Worm (Caenorhabditis elegans) whole organism, young adult: ENCODE results near the gene M01E10.3.

Experiments
- B0035.1 ChIP-seq: sonication (generic microtip); optimal IDR thresholded peaks from 2 replicates; lab custom pipeline; 2016; ENCODE audit warnings: missing genetic modification characterization, mild to moderate bottlenecking, missing compliant biosample characterization, missing genotype, missing genetic modification reagents
- D2030.7 ChIP-seq: fragments of 200-800 bp; sonication (Bioruptor generic); IDR thresholded peaks from 2 replicates; pipeline ENCODE4 v1.3.6; 2022; ENCODE audit warnings: missing genetic modification reagents, missing genetic modification characterization, missing compliant biosample characterization
- F33H1.4 ChIP-seq: fragments of 200-800 bp; sonication (Bioruptor generic); IDR thresholded peaks from 2 replicates; pipeline ENCODE4 v1.3.6; 2022; ENCODE audit warnings: missing genetic modification reagents, missing genetic modification characterization, missing compliant biosample characterization
- F37B4.10 ChIP-seq: fragments of 200-800 bp; sonication (Bioruptor generic); IDR thresholded peaks from 2 replicates; pipeline ENCODE4 v1.3.6; 2022; ENCODE audit warnings: missing genetic modification characterization, missing compliant biosample characterization
- F39B2.1 ChIP-seq: fragments of 200-800 bp; sonication (Bioruptor generic); IDR thresholded peaks from 2 replicates; pipeline ENCODE4 v1.3.6; 2022; ENCODE audit warnings: missing genetic modification reagents, missing genetic modification characterization, missing compliant biosample characterization
- F52B5.7 ChIP-seq: sonication (generic microtip); optimal IDR thresholded peaks from 2 replicates; lab custom pipeline; 2016; ENCODE audit warnings: mild to moderate bottlenecking, missing genetic modification characterization, missing compliant biosample characterization
- F57A8.1 ChIP-seq: fragments of 200-800 bp; sonication (Bioruptor generic); optimal IDR thresholded peaks from 2 replicates; lab custom pipeline; 2018; ENCODE audit warnings: mild to moderate bottlenecking, missing genetic modification characterization, moderate library complexity, missing compliant biosample characterization
- T07F8.4 ChIP-seq: sonication (generic microtip); optimal IDR thresholded peaks from 2 replicates; lab custom pipeline; 2016; ENCODE audit warnings: mild to moderate bottlenecking, missing genetic modification characterization, moderate library complexity, missing compliant biosample characterization
- T26A5.8 ChIP-seq: sonication (generic microtip); optimal IDR thresholded peaks from 2 replicates; lab custom pipeline; 2016; ENCODE audit warnings: missing genetic modification characterization, missing compliant biosample characterization
- Y56A3A.18 ChIP-seq: fragments of 200-800 bp; sonication (Bioruptor generic); IDR thresholded peaks from 2 replicates; pipeline ENCODE4 v1.3.6; 2022; ENCODE audit warnings: missing genetic modification reagents, missing genetic modification characterization, missing compliant biosample characterization
- ZK185.1 ChIP-seq: sonication (generic microtip); optimal IDR thresholded peaks from 2 replicates; lab custom pipeline; 2016; ENCODE audit warnings: mild to moderate bottlenecking, missing genetic modification characterization, missing compliant biosample characterization; ENCODE audit not compliant: poor library complexity, severe bottlenecking
- aptf-2 ChIP-seq: fragments of 200-800 bp; sonication (Bioruptor generic); conservative IDR thresholded peaks from 2 replicates; pipeline ENCODE4 v1.3.6; 2022; ENCODE audit warnings: missing genetic modification reagents, missing genetic modification characterization, missing compliant biosample characterization
- aptf-3 ChIP-seq: fragments of 200-800 bp; sonication (Bioruptor generic); IDR thresholded peaks from 2 replicates; pipeline ENCODE4 v1.3.6; 2022; ENCODE audit warnings: missing genetic modification characterization, missing compliant biosample characterization
- attf-3 ChIP-seq: fragments of 200-800 bp; sonication (Bioruptor generic); conservative IDR thresholded peaks from 2 replicates; pipeline ENCODE4 v1.3.6; 2022; ENCODE audit warnings: missing genetic modification reagents, missing genetic modification characterization, missing compliant biosample characterization
- bed-1 ChIP-seq: fragments of 200-800 bp; sonication (Bioruptor generic); IDR thresholded peaks from 2 replicates; pipeline ENCODE4 v1.3.6; 2022; ENCODE audit warnings: missing genetic modification reagents, missing genetic modification characterization, missing compliant biosample characterization
- cebp-1 ChIP-seq, 2 experiments: fragments of 200-800 bp in 1 of 2; sonication (Bioruptor generic) in 1 of 2; sonication (generic microtip) in 1 of 2; IDR thresholded peaks in 1 of 2; optimal IDR thresholded peaks in 1 of 2; 2 replicates each; pipeline versions ENCODE4 v1.3.6 to Lab custom; 2017 to 2022; ENCODE audit warnings: missing compliant biosample characterization in 2 of 2, missing genetic modification characterization in 2 of 2, mild to moderate bottlenecking in 1 of 2, missing genetic modification reagents in 1 of 2, moderate library complexity in 1 of 2
- ceh-100 ChIP-seq: fragments of 200-800 bp; sonication (Bioruptor generic); IDR thresholded peaks from 2 replicates; pipeline ENCODE4 v1.3.6; 2022; ENCODE audit warnings: missing genetic modification reagents, missing genetic modification characterization, missing compliant biosample characterization
- ceh-40 ChIP-seq: fragments of 200-800 bp; sonication (Bioruptor generic); IDR thresholded peaks from 2 replicates; pipeline ENCODE4 v1.3.6; 2022; ENCODE audit warnings: missing genetic modification characterization, missing compliant biosample characterization
- ceh-91 ChIP-seq: fragments of 200-800 bp; sonication (Bioruptor generic); IDR thresholded peaks from 2 replicates; pipeline ENCODE4 v1.3.6; 2022; ENCODE audit warnings: missing genetic modification reagents, missing genetic modification characterization, missing compliant biosample characterization
- die-1 ChIP-seq: sonication (generic microtip); optimal IDR thresholded peaks from 2 replicates; lab custom pipeline; 2016; ENCODE audit warnings: missing genotype, mild to moderate bottlenecking, missing genetic modification characterization, missing compliant biosample characterization
- dox-1 ChIP-seq: fragments of 200-800 bp; sonication (Bioruptor generic); IDR thresholded peaks from 2 replicates; pipeline ENCODE4 v1.3.6; 2022; ENCODE audit warnings: missing genetic modification reagents, missing genetic modification characterization, missing compliant biosample characterization
- dpl-1 ChIP-seq: fragments of 150-350 bp; optimal IDR thresholded peaks from 2 replicates; lab custom pipeline; 2014; ENCODE audit warnings: missing biosample characterization, missing genetic modification reagents, missing genetic modification characterization
- fkh-3 ChIP-seq: sonication (generic microtip); optimal IDR thresholded peaks from 2 replicates; lab custom pipeline; 2016; ENCODE audit warnings: mild to moderate bottlenecking, missing genetic modification characterization, missing compliant biosample characterization
- hmg-1.2 ChIP-seq: fragments of 200-800 bp; sonication (Bioruptor generic); IDR thresholded peaks from 2 replicates; pipeline ENCODE4 v1.3.6; 2022; ENCODE audit warnings: missing genetic modification reagents, missing genetic modification characterization, missing compliant biosample characterization
- hsf-1 ChIP-seq: fragments of 200-800 bp; sonication (Bioruptor generic); IDR thresholded peaks from 2 replicates; pipeline ENCODE4 v1.3.6; 2022; ENCODE audit warnings: missing genetic modification reagents, missing genetic modification characterization, missing compliant biosample characterization
- lin-40 ChIP-seq: sonication (generic microtip); optimal IDR thresholded peaks from 2 replicates; lab custom pipeline; 2016; ENCODE audit warnings: missing genetic modification characterization, mild to moderate bottlenecking, missing compliant biosample characterization, missing genotype, missing genetic modification reagents
- lin-54 ChIP-seq: fragments of 200-800 bp; sonication (Bioruptor generic); optimal IDR thresholded peaks from 2 replicates; lab custom pipeline; 2018; ENCODE audit warnings: mild to moderate bottlenecking, missing genetic modification characterization, missing compliant biosample characterization
- madf-10 ChIP-seq: sonication (generic microtip); optimal IDR thresholded peaks from 2 replicates; lab custom pipeline; 2016; ENCODE audit warnings: mild to moderate bottlenecking, missing genetic modification characterization, missing compliant biosample characterization
- madf-6 ChIP-seq: fragments of 200-800 bp; sonication (Bioruptor generic); IDR thresholded peaks from 2 replicates; pipeline ENCODE4 v1.3.6; 2022; ENCODE audit warnings: missing genetic modification reagents, missing genetic modification characterization, missing compliant biosample characterization
- mcd-1 ChIP-seq: fragments of 200-800 bp; sonication (Bioruptor generic); IDR thresholded peaks from 2 replicates; pipeline ENCODE4 v1.3.6; 2022; ENCODE audit warnings: missing genetic modification reagents, missing genetic modification characterization, missing compliant biosample characterization
- mxl-1 ChIP-seq: sonication (generic microtip); optimal IDR thresholded peaks from 2 replicates; lab custom pipeline; 2016; ENCODE audit warnings: missing genetic modification characterization, missing compliant biosample characterization
- nfya-2 ChIP-seq: fragments of 200-800 bp; sonication (Bioruptor generic); IDR thresholded peaks from 2 replicates; pipeline ENCODE4 v1.3.6; 2022; ENCODE audit warnings: missing genetic modification reagents, missing genetic modification characterization, missing compliant biosample characterization
- nfyb-1 ChIP-seq: fragments of 200-800 bp; sonication (Bioruptor generic); IDR thresholded peaks from 2 replicates; pipeline ENCODE4 v1.3.6; 2022; ENCODE audit warnings: missing genetic modification reagents, missing genetic modification characterization, missing compliant biosample characterization
- nhr-179 ChIP-seq: sonication (generic microtip); optimal IDR thresholded peaks from 2 replicates; lab custom pipeline; 2016; ENCODE audit warnings: mild to moderate bottlenecking, missing genetic modification characterization, missing compliant biosample characterization
- nhr-80 ChIP-seq: sonication (generic microtip); optimal IDR thresholded peaks from 2 replicates; lab custom pipeline; 2016; ENCODE audit warnings: missing genetic modification characterization, missing compliant biosample characterization
- pbrm-1 ChIP-seq: fragments of 200-800 bp; sonication (Bioruptor generic); IDR thresholded peaks from 2 replicates; pipeline ENCODE4 v1.3.6; 2022; ENCODE audit warnings: missing genetic modification reagents, missing genetic modification characterization, missing compliant biosample characterization
- pha-4 ChIP-seq: fragments of 150-350 bp; sonication (generic microtip); optimal IDR thresholded peaks from 2 replicates; lab custom pipeline; 2014; ENCODE audit warnings: missing biosample characterization, missing genetic modification reagents, missing genetic modification characterization
- rcor-1 ChIP-seq: fragments of 200-800 bp; sonication (Bioruptor generic); IDR thresholded peaks from 2 replicates; pipeline ENCODE4 v1.3.6; 2022; ENCODE audit warnings: missing genetic modification reagents, missing genetic modification characterization, missing compliant biosample characterization
- snpc-1.1 ChIP-seq: sonication (generic microtip); optimal IDR thresholded peaks from 2 replicates; lab custom pipeline; 2017; ENCODE audit warnings: missing genetic modification characterization, mild to moderate bottlenecking, missing compliant biosample characterization, antibody characterized with exemption, moderate library complexity, missing genotype, missing genetic modification reagents; ENCODE audit not compliant: insufficient read depth
- tbp1 ChIP-seq: fragments of 200-800 bp; sonication (Bioruptor generic); optimal IDR thresholded peaks from 2 replicates; lab custom pipeline; 2018; ENCODE audit warnings: mild to moderate bottlenecking, missing genetic modification characterization, missing compliant biosample characterization
- tlf-1 ChIP-seq: fragments of 200-800 bp; sonication (Bioruptor generic); optimal IDR thresholded peaks from 2 replicates; lab custom pipeline; 2018; ENCODE audit warnings: mild to moderate bottlenecking, missing genetic modification characterization, missing compliant biosample characterization
- xnd-1 ChIP-seq: sonication (generic microtip); optimal IDR thresholded peaks from 2 replicates; lab custom pipeline; 2016; ENCODE audit warnings: missing genotype, missing genetic modification reagents, missing genetic modification characterization, missing compliant biosample characterization
- zfh-2 ChIP-seq: fragments of 200-800 bp; sonication (Bioruptor generic); conservative IDR thresholded peaks from 2 replicates; pipeline ENCODE4 v1.3.6; 2022; ENCODE audit warnings: missing genetic modification reagents, missing genetic modification characterization, missing compliant biosample characterization
- zim-3 ChIP-seq: sonication (generic microtip); optimal IDR thresholded peaks from 2 replicates; lab custom pipeline; 2017; ENCODE audit warnings: mild to moderate bottlenecking, missing genetic modification characterization, moderate library complexity, missing compliant biosample characterization
- ztf-26 ChIP-seq: sonication (generic microtip); optimal IDR thresholded peaks from 2 replicates; lab custom pipeline; 2017; ENCODE audit warnings: missing genetic modification characterization, missing compliant biosample characterization
- ztf-28 ChIP-seq: fragments of 200-800 bp; sonication (Bioruptor generic); IDR thresholded peaks from 2 replicates; pipeline ENCODE4 v1.3.6; 2022; ENCODE audit warnings: missing genetic modification reagents, missing genetic modification characterization, missing compliant biosample characterization

The M01E10.3 gene

ce11 chrIII:2090695-2091094, 36.7 kb upstream of the M01E10.3 start (continued):
- TF ChIP-seq nhr-179 (tag; lab: Kevin White, UChicago): no peak
- TF ChIP-seq pha-4: peak; percentile 36
- no peak for TF ChIP-seq D2030.7 (GFP tag; lab: Robert Waterston, UW)
- TF ChIP-seq F33H1.4 (GFP tag; lab: Robert Waterston, UW): no peak
- TF ChIP-seq madf-10 (tag; lab: Kevin White, UChicago): no peak
- no peak for TF ChIP-seq mxl-1 (tag; lab: Kevin White, UChicago)
- TF ChIP-seq pbrm-1: 0 out of 2 replicates have a peak, but pooled peaks have one; percentile 10
- no peak for TF ChIP-seq F57A8.1
- TF ChIP-seq tlf-1: peak; percentile 18
- no peak for TF ChIP-seq F39B2.1 (GFP tag; lab: Robert Waterston, UW)
- TF ChIP-seq hmg-1.2 (GFP tag; lab: Robert Waterston, UW): peak; percentile 78
- TF ChIP-seq T07F8.4 (tag; lab: Kevin White, UChicago): no peak
- no peak for TF ChIP-seq F52B5.7 (tag; lab: Kevin White, UChicago)
- no peak for TF ChIP-seq aptf-2 (GFP tag; lab: Robert Waterston, UW)
- TF ChIP-seq lin-54 (GFP tag; lab: Kevin White, UChicago): peak; percentile 7
- TF ChIP-seq zim-3 (tag; lab: Kevin White, UChicago): no peak
- TF ChIP-seq tbp1 (GFP tag; lab: Kevin White, UChicago): peak; percentile 9
- no peak for TF ChIP-seq Y56A3A.18
- no peak for TF ChIP-seq madf-6
- no peak for TF ChIP-seq B0035.1 (tag; lab: Kevin White, UChicago)
- no peak for TF ChIP-seq attf-3 (GFP tag; lab: Robert Waterston, UW)
- peak; percentile 46 for TF ChIP-seq ztf-26 (tag; lab: Kevin White, UChicago)
- TF ChIP-seq ceh-100 (GFP tag; lab: Robert Waterston, UW): no peak
- no peak for TF ChIP-seq aptf-3 (GFP tag; lab: Robert Waterston, UW)

DNA sequence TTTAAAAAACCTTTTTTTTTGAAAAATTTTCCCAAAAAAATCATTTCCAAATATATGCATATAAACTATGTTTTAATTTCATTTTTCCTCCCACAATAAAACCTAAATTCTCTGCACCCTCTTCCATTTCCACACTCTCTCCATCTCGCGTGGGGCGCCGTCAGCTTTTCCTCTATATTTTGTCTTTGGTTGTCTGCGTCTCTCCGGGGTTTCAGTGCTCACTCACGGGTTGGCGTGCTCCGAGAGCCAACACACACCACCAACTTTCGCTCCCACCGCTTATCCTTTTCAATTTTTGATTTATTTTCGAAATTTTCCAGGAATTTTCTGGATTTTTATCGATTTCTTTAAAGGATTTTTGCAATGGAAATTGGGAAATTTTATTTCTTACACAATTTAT, 35.5 kb upstream of the M01E10.3 start:
- peak; percentile 52 for TF ChIP-seq zfh-2 (GFP tag; lab: Robert Waterston, UW)
- TF ChIP-seq nhr-80 (tag; lab: Kevin White, UChicago): peak; percentile 3
- TF ChIP-seq ztf-28 (GFP tag; lab: Robert Waterston, UW): no peak
- 0 out of 2 replicates have a peak, but pooled peaks have one; percentile 12 for TF ChIP-seq mcd-1 (GFP tag; lab: Robert Waterston, UW)
- TF ChIP-seq cebp-1 (GFP tag; IDR thresholded peaks at IDR 0.05; lab: Robert Waterston, UW): no peak
- peak; percentile 24 for TF ChIP-seq cebp-1 (tag; optimal IDR thresholded peaks at IDR 0.05; lab: Kevin White, UChicago)
- TF ChIP-seq hmg-1.2 (GFP tag; lab: Robert Waterston, UW): peak; percentile 87
- TF ChIP-seq ZK185.1 (tag; lab: Kevin White, UChicago): no peak

- no peak for TF ChIP-seq nfya-2 (GFP tag; lab: Robert Waterston, UW)
- no peak for TF ChIP-seq lin-40
- no peak for TF ChIP-seq dox-1 (GFP tag; lab: Robert Waterston, UW)
- no peak for TF ChIP-seq nfyb-1 (GFP tag; lab: Robert Waterston, UW)
- TF ChIP-seq hmg-1.2 (GFP tag; lab: Robert Waterston, UW): 0 out of 2 replicates have a peak, but pooled peaks have one; percentile 7
- TF ChIP-seq snpc-1.1: peak; percentile 49
- no peak for TF ChIP-seq tbp1 (GFP tag; lab: Kevin White, UChicago)
- no peak for TF ChIP-seq ceh-91 (GFP tag; lab: Robert Waterston, UW)
- TF ChIP-seq hsf-1 (GFP tag; lab: Robert Waterston, UW): no peak
- no peak for TF ChIP-seq T26A5.8 (tag; lab: Kevin White, UChicago)
- no peak for TF ChIP-seq xnd-1 (tag; lab: Kevin White, UChicago)
- no peak for TF ChIP-seq F37B4.10
- TF ChIP-seq fkh-3 (tag; lab: Kevin White, UChicago): no peak
- TF ChIP-seq ceh-40 (GFP tag; lab: Robert Waterston, UW): no peak
- no peak for TF ChIP-seq D2030.7 (GFP tag; lab: Robert Waterston, UW)
- no peak for TF ChIP-seq bed-1 (GFP tag; lab: Robert Waterston, UW)
- no peak for TF ChIP-seq rcor-1 (GFP tag; lab: Robert Waterston, UW)
- TF ChIP-seq dpl-1 (GFP tag; lab: Kevin White, UChicago): no peak
- no peak for TF ChIP-seq F33H1.4 (GFP tag; lab: Robert Waterston, UW)
- TF ChIP-seq die-1: no peak
Observed at ce11 chrIII:2084829-2085228, 30.8 kb upstream of the M01E10.3 start.
